Fruit fly (Drosophila melanogaster) S2 (cell line): ENCODE data around the gene CG5810.

Source experiments
- CG8478 ChIP-seq: fragments of >200 bp; optimal IDR thresholded peaks from 2 replicates; lab custom pipeline; 2018
- CTCF ChIP-seq, 2 experiments: fragments of >200 bp; optimal IDR thresholded peaks; 2 replicates each; lab custom pipeline; 2018

DNA sequence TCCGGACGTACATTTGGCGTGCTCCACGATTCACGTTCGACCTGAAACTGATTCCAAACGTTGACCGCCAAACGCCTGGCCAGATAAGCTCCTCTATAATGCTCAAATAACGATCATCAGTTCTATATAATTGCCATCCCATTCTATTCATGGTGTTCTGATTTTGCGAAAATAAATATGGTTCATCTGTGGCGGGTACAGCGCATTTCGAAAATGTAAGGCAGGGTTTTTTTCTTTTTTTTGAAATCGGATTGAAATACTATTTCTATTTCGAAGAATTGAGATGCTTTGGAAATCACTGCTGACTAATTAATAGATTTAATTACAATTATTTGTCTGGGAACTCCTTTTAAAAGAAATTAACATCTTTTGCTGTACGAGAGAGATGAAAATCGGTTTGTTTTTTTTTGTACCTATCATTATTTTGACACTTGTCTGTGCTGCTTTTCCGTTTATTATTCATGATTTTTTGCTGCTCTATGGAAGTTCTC is 2.5 kb upstream of the CG5810 start, which contains the start of gene cDIP:
- no peak for TF ChIP-seq CG8478 (lab: Kevin White, UChicago)
- TF ChIP-seq CTCF (optimal IDR thresholded peaks at IDR 0.05; lab: Kevin White, UChicago): no peak
